Fruit fly (Drosophila melanogaster) whole organism, embryonic: Measurements from ENCODE around the gene Muted.

Experiments used
- CG6689 ChIP-seq: fragments of 200-800 bp; sonication (Bioruptor generic); IDR thresholded peaks from 2 replicates; pipeline ENCODE4 v1.3.6; 2022; ENCODE audit warnings: missing biosample characterization, missing genetic modification characterization
- CkIIα-i1 ChIP-seq: fragments of 200-800 bp; sonication (Bioruptor generic); IDR thresholded peaks from 2 replicates; pipeline ENCODE4 v1.3.6; 2022; ENCODE audit warnings: missing biosample characterization, missing genetic modification characterization
- ato ChIP-seq: fragments of 200-800 bp; sonication (Bioruptor generic); IDR thresholded peaks from 2 replicates; pipeline ENCODE4 v1.3.6; 2022; ENCODE audit warnings: missing biosample characterization, missing genetic modification characterization; ENCODE audit not compliant: partially characterized antibody

DNA sequence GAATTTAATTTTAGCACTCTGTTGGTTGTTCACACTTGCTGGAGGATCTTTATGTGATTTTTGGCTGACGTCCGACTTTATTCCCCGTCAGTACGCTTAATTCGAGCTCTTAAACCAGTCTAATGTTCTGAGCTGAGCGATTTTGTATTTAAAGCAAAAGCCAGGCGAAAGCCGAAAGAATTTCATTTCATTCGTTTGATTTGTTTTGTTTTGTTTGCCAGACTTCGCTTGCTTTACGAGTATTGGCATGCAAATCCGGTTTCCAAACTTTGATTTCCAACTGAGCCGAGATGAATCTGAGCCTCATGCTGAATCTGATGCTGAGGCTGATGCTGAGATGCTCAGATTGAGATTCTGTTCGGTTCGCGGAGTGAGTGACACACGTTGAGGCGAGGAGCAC, 28.4 kb upstream of the Muted start, which contains the start of gene CG5391:
- TF ChIP-seq CG6689 (GFP tag; lab: Robert Waterston, UW) = no peak
- TF ChIP-seq CkIIα-i1 (GFP tag; lab: Robert Waterston, UW) = no peak
- TF ChIP-seq ato (GFP tag; lab: Robert Waterston, UW) = no peak
